Worm (Caenorhabditis elegans): ENCODE results near the gene F54D5.7.

Gene F54D5.7

ce11 chrII:11547254-11547687 is at the start of gene F54D5.7:
Gene F54D5.7, plus strand, starts transcription at chrII:11547517.
- TF ChIP-seq nhr-43 (tag; optimal IDR thresholded peaks at IDR 0.05; ENCODE audit: poor library complexity, severe bottlenecking): peak; percentile 32
- TF ChIP-seq ceh-16 (tag; optimal IDR thresholded peaks at IDR 0.05): peak; percentile 75
- TF ChIP-seq snpc-4 (tag; optimal IDR thresholded peaks at IDR 0.05): peak; percentile 39
- TF ChIP-seq fos-1 (tag; optimal IDR thresholded peaks at IDR 0.05): peak; percentile 66
- no peak for TF ChIP-seq sea-2 (GFP tag; optimal IDR thresholded peaks at IDR 0.05)
- peak; percentile 7 for TF ChIP-seq unc-62 (GFP tag; optimal IDR thresholded peaks at IDR 0.05)
- no peak for TF ChIP-seq hmg-11 (tag; optimal IDR thresholded peaks at IDR 0.05)
- peak; percentile 65 for TF ChIP-seq tbx-2 (tag; optimal IDR thresholded peaks at IDR 0.05)
- TF ChIP-seq nhr-237 (tag; optimal IDR thresholded peaks at IDR 0.05): no peak
- TF ChIP-seq lin-15B (tag; optimal IDR thresholded peaks at IDR 0.05): no peak
- TF ChIP-seq nhr-67 (tag; optimal IDR thresholded peaks at IDR 0.05): no peak
- TF ChIP-seq ztf-4 (tag; optimal IDR thresholded peaks at IDR 0.05): peak; percentile 92
- no peak for TF ChIP-seq ZK546.5 (tag; optimal IDR thresholded peaks at IDR 0.05)
- peak; percentile 5 for TF ChIP-seq skn-1 (tag; optimal IDR thresholded peaks at IDR 0.05)
- TF ChIP-seq mml-1 (tag; optimal IDR thresholded peaks at IDR 0.05): no peak
- TF ChIP-seq nhr-25 (tag; optimal IDR thresholded peaks at IDR 0.05): peak; percentile 96
- TF ChIP-seq lsy-12 (tag; optimal IDR thresholded peaks at IDR 0.05): peak; percentile 54
- peak; percentile 21 for TF ChIP-seq lin-39 (tag; optimal IDR thresholded peaks at IDR 0.05)
- no peak for TF ChIP-seq aly-2 (tag; optimal IDR thresholded peaks at IDR 0.05)
- no peak for TF ChIP-seq zag-1 (tag; optimal IDR thresholded peaks at IDR 0.05)
- TF ChIP-seq eor-1 (tag; optimal IDR thresholded peaks at IDR 0.05): no peak
- TF ChIP-seq jun-1 (tag; optimal IDR thresholded peaks at IDR 0.05): no peak
- peak; percentile 67 for TF ChIP-seq nfya-1 (tag; optimal IDR thresholded peaks at IDR 0.05; ENCODE audit: insufficient read depth)
- TF ChIP-seq egl-5 (tag; optimal IDR thresholded peaks at IDR 0.05): peak; percentile 2
- TF ChIP-seq elt-2 (tag; optimal IDR thresholded peaks at IDR 0.05): peak; percentile 70
- TF ChIP-seq elt-1 (tag; optimal IDR thresholded peaks at IDR 0.05): peak; percentile 1
- no peak for TF ChIP-seq R02D3.7 (tag; optimal IDR thresholded peaks at IDR 0.05)
- no peak for TF ChIP-seq ceh-9 (tag; optimal IDR thresholded peaks at IDR 0.05)
- TF ChIP-seq ztf-11 (tag; optimal IDR thresholded peaks at IDR 0.05): no peak
- peak; percentile 16 for TF ChIP-seq ceh-28 (tag; optimal IDR thresholded peaks at IDR 0.05)
- TF ChIP-seq egl-27 (tag; optimal IDR thresholded peaks at IDR 0.05): no peak
- TF ChIP-seq unc-39 (tag; optimal IDR thresholded peaks at IDR 0.05): no peak
- TF ChIP-seq pha-4 (tag; optimal IDR thresholded peaks at IDR 0.05): peak; percentile 52
- TF ChIP-seq ama-1 (optimal IDR thresholded peaks at IDR 0.05): peak; percentile 100
- TF ChIP-seq pqm-1 (tag; optimal IDR thresholded peaks at IDR 0.05): no peak
- TF ChIP-seq fkh-10 (GFP tag; optimal IDR thresholded peaks at IDR 0.05): no peak
- TF ChIP-seq nhr-28 (tag; optimal IDR thresholded peaks at IDR 0.05): no peak
- peak; percentile 32 for TF ChIP-seq mdl-1 (tag; optimal IDR thresholded peaks at IDR 0.05)
- TF ChIP-seq nhr-77 (tag; optimal IDR thresholded peaks at IDR 0.05): no peak
- no peak for TF ChIP-seq daf-12 (tag; optimal IDR thresholded peaks at IDR 0.05)
- no peak for TF ChIP-seq nhr-12 (tag; optimal IDR thresholded peaks at IDR 0.05)
- TF ChIP-seq ceh-82 (tag; optimal IDR thresholded peaks at IDR 0.05): no peak
- TF ChIP-seq elt-3 (tag; optimal IDR thresholded peaks at IDR 0.05): peak in 1 of 3 experiments; percentile 28
- no peak for TF ChIP-seq fkh-2 (tag; optimal IDR thresholded peaks at IDR 0.05)
- TF ChIP-seq nhr-11 (tag; optimal IDR thresholded peaks at IDR 0.05): no peak
- peak; percentile 73 for TF ChIP-seq nhr-23 (tag; optimal IDR thresholded peaks at IDR 0.05)
- no peak for TF ChIP-seq nhr-76 (tag; optimal IDR thresholded peaks at IDR 0.05)

- TF ChIP-seq elt-2 (tag; optimal IDR thresholded peaks at IDR 0.05) (peak; percentile 44), nhr-25 (tag; optimal IDR thresholded peaks at IDR 0.05) (no peak), ceh-28 (tag; optimal IDR thresholded peaks at IDR 0.05) (no peak), lin-15B (tag; optimal IDR thresholded peaks at IDR 0.05) (no peak)
These were observed 47.1 kb upstream of the F54D5.7 start, which contains the start of gene B0334.20 for ce11 chrII:11500198-11500597. Gene B0334.20, minus strand, starts transcription at chrII:11500459.

All from whole organism, L3 larva.